Worm (Caenorhabditis elegans) whole organism, L4/young adult: ENCODE data around the gene popl-1.

Experiments
- W03F9.2 ChIP-seq: fragments of 150-350 bp; optimal IDR thresholded peaks from 2 replicates; lab custom pipeline; 2014; ENCODE audit warnings: missing biosample characterization, missing genetic modification characterization
- dao-5 ChIP-seq: sonication (generic microtip); optimal IDR thresholded peaks from 2 replicates; lab custom pipeline; 2016; ENCODE audit warnings: missing genotype, missing genetic modification characterization, moderate library complexity, missing compliant biosample characterization
- him-1 ChIP-seq: sonication (generic microtip); optimal IDR thresholded peaks from 2 replicates; lab custom pipeline; 2016; ENCODE audit warnings: missing genotype, missing genetic modification reagents, missing genetic modification characterization, missing compliant biosample characterization

Gene popl-1

DNA sequence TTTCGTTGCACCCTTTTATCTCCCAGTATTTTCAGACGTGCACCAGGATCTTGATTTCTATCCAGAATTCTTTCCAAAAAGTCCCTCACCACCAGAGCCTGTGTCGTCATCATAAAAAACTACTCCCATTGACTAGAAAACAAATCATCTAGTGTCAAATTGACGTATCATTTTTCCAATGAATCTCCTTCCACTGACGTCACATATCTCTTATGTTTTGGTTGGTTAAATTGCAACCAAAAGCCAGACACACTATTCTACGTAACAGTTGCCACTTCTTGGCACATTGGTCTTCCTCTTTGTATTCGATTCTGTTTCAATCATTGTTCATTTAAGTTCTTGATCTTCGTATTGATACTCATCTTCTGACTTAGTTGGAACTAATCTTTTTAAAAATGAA is 32.6 kb downstream of the popl-1 start:
- no peak for TF ChIP-seq him-1 (tag; lab: Kevin White, UChicago)
- no peak for TF ChIP-seq W03F9.2 (tag; lab: Kevin White, UChicago)
- TF ChIP-seq dao-5 (tag; lab: Kevin White, UChicago): no peak

DNA sequence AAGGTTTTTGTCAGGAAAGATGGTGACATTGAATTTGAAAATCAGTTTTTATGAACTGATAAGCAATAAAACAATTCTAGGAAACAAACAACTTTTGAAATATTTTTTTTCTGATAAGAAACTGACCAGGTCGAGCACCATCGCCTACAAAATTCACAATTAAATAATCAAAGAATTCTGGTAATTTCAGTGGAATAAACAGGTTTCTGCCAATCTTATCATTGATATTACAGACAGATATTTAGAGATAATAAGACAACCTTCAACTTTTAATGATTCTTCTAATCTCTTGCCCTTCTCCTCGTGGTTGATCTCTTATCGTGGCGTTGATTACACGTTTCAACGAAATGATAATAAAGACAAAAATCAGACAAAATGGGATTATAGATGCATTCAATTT is 34.4 kb downstream of the popl-1 start:
- TF ChIP-seq dao-5 (tag; lab: Kevin White, UChicago): no peak
- TF ChIP-seq W03F9.2 (tag; lab: Kevin White, UChicago): no peak
- TF ChIP-seq him-1 (tag; lab: Kevin White, UChicago): no peak

DNA sequence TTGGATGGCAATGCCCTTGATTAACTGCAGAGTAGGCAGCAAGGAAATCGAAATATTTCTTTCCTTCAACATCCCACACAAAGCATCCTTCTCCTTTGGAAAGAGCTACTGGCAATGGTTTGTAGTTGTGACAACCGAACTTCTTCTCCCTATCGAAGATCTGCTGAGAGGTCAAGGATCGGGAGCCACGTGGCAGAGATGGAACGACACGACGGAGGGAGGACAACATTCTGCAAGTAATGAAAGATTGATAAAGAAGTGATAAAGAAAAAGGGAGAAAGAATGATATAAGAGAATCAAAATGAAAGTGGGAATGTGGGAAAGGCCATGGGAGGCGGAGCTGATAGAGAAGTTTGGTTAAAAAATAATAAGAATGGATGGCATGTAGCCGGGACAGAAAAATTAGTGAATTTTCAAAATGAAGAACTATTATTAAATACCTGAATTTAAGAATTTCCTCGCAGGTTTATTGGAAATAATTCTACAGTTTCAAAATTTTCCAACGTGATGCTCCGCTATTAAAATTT is 35.0 kb downstream of the popl-1 start, which contains the start of gene oatr-1:
Gene oatr-1, minus strand, starts transcription at position 477 of the 527 bp plus-strand sequence.
- no peak for TF ChIP-seq him-1 (tag; lab: Kevin White, UChicago)
- TF ChIP-seq W03F9.2 (tag; lab: Kevin White, UChicago): no peak
- TF ChIP-seq dao-5 (tag; lab: Kevin White, UChicago): no peak

DNA sequence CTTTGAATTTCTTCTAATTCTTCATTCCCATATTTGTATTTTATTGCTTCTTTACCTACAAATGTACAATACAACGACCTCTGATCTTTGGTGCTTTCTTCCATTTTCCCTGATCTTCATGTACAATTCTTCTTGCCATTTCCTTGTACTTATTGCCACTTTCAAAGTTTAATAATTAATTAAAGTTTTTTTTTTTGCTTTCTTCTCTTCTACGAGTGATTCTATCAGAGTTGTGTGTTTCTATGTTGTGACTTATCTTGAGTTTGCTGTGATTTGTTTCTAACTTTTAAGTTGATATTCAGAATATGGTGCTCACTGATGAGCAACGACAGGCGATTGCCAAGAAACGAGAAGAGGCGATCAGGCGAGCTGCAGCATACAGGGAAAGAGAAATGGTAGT is 40.1 kb downstream of the popl-1 start, which contains the start of gene smrc-1:
Gene smrc-1, plus strand, starts transcription at position 301 of the 400 bp plus-strand sequence.
- TF ChIP-seq W03F9.2 (tag; lab: Kevin White, UChicago) (no peak), dao-5 (tag; lab: Kevin White, UChicago) (no peak), him-1 (tag; lab: Kevin White, UChicago) (no peak)

DNA sequence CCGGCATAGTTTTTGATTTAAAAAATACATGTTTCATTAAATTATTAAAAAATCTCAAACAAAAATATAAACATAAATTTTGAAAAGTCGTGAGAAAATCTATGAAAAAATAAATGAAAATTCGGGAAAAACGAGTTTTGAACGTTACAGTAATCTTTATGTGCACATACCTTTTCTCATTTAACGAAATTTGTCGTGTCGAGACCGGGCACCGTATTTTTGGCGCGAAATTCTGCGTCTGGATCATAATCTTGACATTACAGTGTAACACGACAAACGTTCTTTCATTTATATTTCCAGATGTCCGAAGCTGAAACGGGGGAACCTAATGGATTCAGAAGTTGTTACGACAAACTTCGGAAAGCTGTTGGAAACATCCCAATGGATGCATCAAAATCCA is 41.2 kb downstream of the popl-1 start, which contains the start of gene C16A3.2:
Gene C16A3.2, plus strand, starts transcription at position 301 of the 400 bp plus-strand sequence.
- TF ChIP-seq W03F9.2 (tag; lab: Kevin White, UChicago) (no peak), dao-5 (tag; lab: Kevin White, UChicago) (no peak), him-1 (tag; lab: Kevin White, UChicago) (no peak)

DNA sequence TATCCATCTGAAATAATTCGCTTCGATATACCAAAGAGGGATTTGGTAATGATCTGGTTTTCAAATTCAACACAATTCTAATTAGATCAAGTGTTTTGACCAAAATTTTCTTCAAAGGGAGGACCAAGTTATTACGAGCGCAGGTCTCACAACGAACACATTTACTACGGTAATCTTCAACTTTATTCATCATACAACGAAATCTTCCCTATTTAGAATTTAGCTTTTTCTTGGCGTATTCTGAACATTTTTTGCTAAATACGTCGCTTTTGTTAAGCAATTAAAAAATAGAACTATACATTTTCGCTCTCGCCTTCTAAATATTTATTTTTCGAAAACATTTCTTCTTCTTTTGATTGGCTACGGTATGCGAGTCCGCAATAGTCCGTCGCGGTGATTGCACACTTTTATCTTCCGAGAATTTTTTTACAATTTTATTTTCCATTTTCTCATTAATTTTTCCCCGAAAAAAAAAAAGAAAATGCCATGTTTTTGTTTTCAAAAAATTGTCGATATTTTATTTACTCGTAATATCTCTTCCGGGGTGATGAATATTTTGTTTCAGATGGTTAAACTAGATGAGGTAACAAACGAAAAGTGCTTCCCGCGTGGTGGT is 47.6 kb downstream of the popl-1 start, which contains the start of gene let-716:
Gene let-716, plus strand, starts transcription at position 566 of the 616 bp plus-strand sequence.
- TF ChIP-seq him-1 (tag; lab: Kevin White, UChicago) (no peak), dao-5 (tag; lab: Kevin White, UChicago) (no peak)

DNA sequence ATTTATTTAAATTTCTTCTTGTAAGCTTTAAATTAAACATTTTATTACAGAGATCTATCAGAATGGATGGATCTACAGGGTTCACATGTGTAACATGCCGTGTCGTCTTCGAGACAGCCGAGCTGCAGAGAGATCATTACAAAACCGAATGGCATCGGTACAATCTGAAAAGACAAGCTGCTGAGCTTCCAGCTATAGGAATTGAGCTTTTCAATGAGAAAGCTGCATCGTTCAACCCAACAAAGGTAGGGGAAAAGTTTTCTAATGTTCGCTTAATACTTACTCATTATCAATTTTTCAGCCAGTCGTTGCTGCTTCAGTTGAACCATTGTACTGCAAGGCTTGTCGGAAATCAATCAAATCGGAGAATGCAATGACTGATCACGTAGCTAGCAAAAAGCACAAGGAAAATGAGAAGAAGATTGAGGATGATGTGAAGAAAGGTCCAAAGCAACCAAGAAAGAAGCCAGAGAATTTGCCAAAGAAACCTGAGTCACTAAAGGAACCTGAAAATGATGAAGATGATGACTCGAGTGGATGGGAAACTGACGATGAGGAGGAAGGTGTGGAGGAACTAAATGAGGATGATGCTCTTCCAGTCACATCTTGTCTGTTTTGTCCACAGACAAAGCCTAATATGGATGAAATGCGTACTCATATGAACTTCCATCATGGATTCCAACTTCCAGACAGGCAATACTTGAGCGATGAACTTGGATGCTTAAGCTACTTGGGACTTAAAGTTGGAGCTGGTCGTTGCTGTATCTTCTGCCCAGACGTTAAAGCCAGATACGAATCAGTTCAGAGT is 48.9 kb downstream of the popl-1 start, which contains the start of gene znf-622:
Gene znf-622, plus strand, starts transcription at position 51 of the 808 bp plus-strand sequence.
- TF ChIP-seq W03F9.2 (tag; lab: Kevin White, UChicago) (no peak), dao-5 (tag; lab: Kevin White, UChicago) (no peak), him-1 (tag; lab: Kevin White, UChicago) (no peak)

DNA sequence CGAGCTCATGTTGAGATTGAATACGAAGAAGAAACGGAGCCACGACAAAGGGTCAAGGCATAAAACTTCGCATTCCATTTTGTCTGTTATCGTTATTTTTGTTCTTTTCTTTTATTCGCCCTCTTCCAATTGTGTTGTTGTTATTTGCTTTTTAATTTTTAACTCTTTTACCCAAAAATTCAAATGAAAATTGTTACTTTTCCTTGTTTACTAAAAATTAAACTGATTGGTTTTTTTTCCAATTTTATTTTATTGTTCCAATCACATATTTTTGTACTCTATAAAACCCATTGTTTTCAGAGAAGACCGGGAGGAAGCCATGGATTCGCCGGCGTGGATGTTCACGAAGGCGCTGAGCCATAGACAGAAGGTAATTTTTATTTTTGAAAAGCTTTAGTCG is 50.3 kb downstream of the popl-1 start, which contains the start of gene C16A3.5:
Gene C16A3.5, plus strand, starts transcription at position 301 of the 400 bp plus-strand sequence.
- TF ChIP-seq W03F9.2 (tag; lab: Kevin White, UChicago) (no peak), him-1 (tag; lab: Kevin White, UChicago) (no peak)

DNA sequence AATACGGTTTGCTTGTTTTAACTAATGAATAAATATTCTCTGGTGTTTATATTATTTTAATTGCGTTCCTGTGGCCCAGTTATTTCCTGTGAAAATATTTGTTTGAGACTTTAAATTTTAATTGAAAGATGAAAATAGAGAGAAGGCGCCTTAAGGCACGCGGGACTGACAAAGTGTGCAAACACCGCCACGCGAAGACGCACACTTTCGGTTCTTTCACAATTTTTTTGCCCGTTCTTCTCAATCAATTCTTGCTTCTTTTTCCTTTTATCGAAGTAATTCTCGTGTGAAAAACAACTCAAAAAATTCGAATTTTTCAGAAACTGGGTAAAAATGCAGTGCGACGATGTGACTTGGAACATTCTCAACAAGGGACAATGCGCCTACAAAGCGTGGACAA is 51.6 kb downstream of the popl-1 start, which contains the start of gene C16A3.6:
Gene C16A3.6, plus strand, starts transcription at position 84 of the 400 bp plus-strand sequence.
- TF ChIP-seq him-1 (tag; lab: Kevin White, UChicago): no peak
- TF ChIP-seq dao-5 (tag; lab: Kevin White, UChicago): no peak
- no peak for TF ChIP-seq W03F9.2 (tag; lab: Kevin White, UChicago)
